Fruit fly (Drosophila melanogaster): ENCODE data around the gene Ttc1.

Ttc1 gene

DNA sequence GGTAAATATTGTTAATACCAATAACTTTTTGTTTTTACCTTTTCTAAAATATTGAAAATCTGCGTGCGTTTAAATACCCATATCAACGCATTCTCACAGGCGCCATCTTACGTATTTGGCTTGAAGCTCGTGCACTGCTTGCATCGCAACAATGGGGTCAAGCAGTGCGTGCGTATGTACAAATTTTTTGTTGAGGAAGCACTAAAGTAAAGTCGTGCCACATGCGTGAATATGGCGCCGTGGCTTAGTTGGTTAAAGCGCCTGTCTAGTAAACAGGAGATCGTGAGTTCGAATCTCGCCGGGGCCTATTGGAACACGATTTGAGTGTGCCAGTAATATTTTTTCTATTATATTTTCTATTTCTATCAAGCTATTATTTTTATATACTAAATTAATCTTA, 11.1 kb downstream of the Ttc1 start (continued):
- TF ChIP-seq Hr51 (GFP tag; optimal IDR thresholded peaks at IDR 0.05) (peak in 1 of 2 experiments; percentile 30), pho (GFP tag; optimal IDR thresholded peaks at IDR 0.05) (peak; percentile 14), fd102C (GFP tag; optimal IDR thresholded peaks at IDR 0.05) (peak; percentile 27), CG9817 (tag; optimal IDR thresholded peaks at IDR 0.05) (peak; percentile 14), fd64A (GFP tag; optimal IDR thresholded peaks at IDR 0.05) (no peak), CrebB (tag; optimal IDR thresholded peaks at IDR 0.05) (no peak), CG6791 (GFP tag; IDR thresholded peaks at IDR 0.05; ENCODE audit: partially characterized antibody) (peak; percentile 80), E2f2 (GFP tag; IDR thresholded peaks at IDR 0.05) (peak; percentile 52; the same call in 1 of the 2 replicates), bsh (GFP tag; optimal IDR thresholded peaks at IDR 0.05) (peak in 1 of 2 experiments; percentile 21), Ravus (GFP tag; IDR thresholded peaks at IDR 0.05) (no peak), ems (GFP tag; optimal IDR thresholded peaks at IDR 0.05) (peak; percentile 43), ac (GFP tag; optimal IDR thresholded peaks at IDR 0.05) (no peak), usp (GFP tag; optimal IDR thresholded peaks at IDR 0.05) (no peak), CG18764 (GFP tag; optimal IDR thresholded peaks at IDR 0.05) (peak; percentile 9), CG2129 (GFP tag; IDR thresholded peaks at IDR 0.05; ENCODE audit: partially characterized antibody) (no peak), Abd-B (GFP tag; optimal IDR thresholded peaks at IDR 0.05) (peak; percentile 16), toy (GFP tag; IDR thresholded peaks at IDR 0.05) (no peak), wek (GFP tag; optimal IDR thresholded peaks at IDR 0.05) (peak; percentile 71), peb (GFP tag; IDR thresholded peaks at IDR 0.05) (0 out of 2 replicates have a peak, but pooled peaks have one; percentile 7), CG10543 (GFP tag; optimal IDR thresholded peaks at IDR 0.05) (peak; percentile 13), CG10462 (GFP tag; optimal IDR thresholded peaks at IDR 0.05) (no peak), ham (GFP tag; IDR thresholded peaks at IDR 0.05) (no peak), CG9437 (GFP tag; optimal IDR thresholded peaks at IDR 0.05) (no peak), CG8089 (GFP tag; optimal IDR thresholded peaks at IDR 0.05) (no peak), scrt (GFP tag; optimal IDR thresholded peaks at IDR 0.05) (no peak), Antp (GFP tag; optimal IDR thresholded peaks at IDR 0.05) (peak; percentile 50), CG7963 (GFP tag; IDR thresholded peaks at IDR 0.05; ENCODE audit: partially characterized antibody) (peak; percentile 76), CG8359 (GFP tag; optimal IDR thresholded peaks at IDR 0.05; ENCODE audit: borderline replicate concordance) (no peak), CG12942 (GFP tag; optimal IDR thresholded peaks at IDR 0.05) (no peak), CG16779 (GFP tag; IDR thresholded peaks at IDR 0.05) (no peak), bab2 (GFP tag; optimal IDR thresholded peaks at IDR 0.05) (no peak), onecut (GFP tag; IDR thresholded peaks at IDR 0.05) (peak; percentile 37; the same call in 1 of the 2 replicates), CG12299 (tag; optimal IDR thresholded peaks at IDR 0.05) (no peak), phol (tag; optimal IDR thresholded peaks at IDR 0.05) (peak; percentile 41), Dip3 (GFP tag; optimal IDR thresholded peaks at IDR 0.05) (peak; percentile 16), seq (GFP tag; IDR thresholded peaks at IDR 0.05) (no peak), dati (GFP tag; IDR thresholded peaks at IDR 0.05) (no peak), gce (GFP tag; IDR thresholded peaks at IDR 0.05) (peak; percentile 59; the same call in 1 of the 3 replicates), oc (tag; optimal IDR thresholded peaks at IDR 0.05) (no peak), CG3847 (GFP tag; IDR thresholded peaks at IDR 0.05) (0 out of 2 replicates have a peak, but pooled peaks have one; percentile 21), CG6689 (GFP tag; IDR thresholded peaks at IDR 0.05) (0 out of 2 replicates have a peak, but pooled peaks have one; percentile 14), emc (GFP tag; optimal IDR thresholded peaks at IDR 0.05) (no peak), Jarid2 (GFP tag; optimal IDR thresholded peaks at IDR 0.05) (no peak), Dp (GFP tag; optimal IDR thresholded peaks at IDR 0.05) (peak; percentile 37), dpn (GFP tag; optimal IDR thresholded peaks at IDR 0.05) (peak; percentile 47 to 57), hbn (GFP tag; IDR thresholded peaks at IDR 0.05; ENCODE audit: partially characterized antibody) (peak; percentile 38; the same call in 1 of the 2 replicates), Rfx (GFP tag; IDR thresholded peaks at IDR 0.05) (peak; percentile 80), row (GFP tag; IDR thresholded peaks at IDR 0.05) (no peak), corto (GFP tag; optimal IDR thresholded peaks at IDR 0.05) (no peak), CG7556 (GFP tag; optimal IDR thresholded peaks at IDR 0.05) (no peak)

Data from whole organism, embryonic.